Worm (Caenorhabditis elegans): ENCODE results near the gene dod-3.

ce11 chrV:2716933-2717332 is 14.0 kb downstream of the dod-3 start:
- TF ChIP-seq pros-1 (tag; optimal IDR thresholded peaks at IDR 0.05) (no peak), dve-1 (tag; optimal IDR thresholded peaks at IDR 0.05) (no peak), unc-86 (tag; optimal IDR thresholded peaks at IDR 0.05) (no peak), ceh-34 (tag; optimal IDR thresholded peaks at IDR 0.05) (no peak), hlh-15 (tag; optimal IDR thresholded peaks at IDR 0.05) (no peak), ama-1 (optimal IDR thresholded peaks at IDR 0.05) (no peak), ceh-45 (GFP tag; IDR thresholded peaks at IDR 0.05) (no peak), sox-4 (tag; optimal IDR thresholded peaks at IDR 0.05) (no peak)
